Fruit fly (Drosophila melanogaster) whole organism, embryonic: ENCODE measurements around the gene neb.

Source experiments
- Atf6 ChIP-seq: fragments of 200-800 bp; sonication (Bioruptor generic); IDR thresholded peaks from 2 replicates; pipeline ENCODE4 v1.3.6; 2022; ENCODE audit warnings: missing biosample characterization, missing genetic modification characterization
- CG10274 ChIP-seq: fragments of 200-800 bp; sonication (Bioruptor generic); optimal IDR thresholded peaks from 3 replicates; lab custom pipeline; 2017; ENCODE audit warnings: missing biosample characterization, mild to moderate bottlenecking, missing genetic modification characterization
- CG10366 ChIP-seq: fragments of 200-800 bp; sonication (Bioruptor generic); IDR thresholded peaks from 2 replicates; pipeline ENCODE4 v1.3.6; 2022; ENCODE audit warnings: missing biosample characterization, missing genetic modification characterization
- CG11723 ChIP-seq: fragments of 200-800 bp; sonication (Bioruptor generic); optimal IDR thresholded peaks from 2 replicates; lab custom pipeline; 2017; ENCODE audit warnings: missing biosample characterization, mild to moderate bottlenecking, missing genetic modification characterization
- CG12391 ChIP-seq: fragments of 200-800 bp; sonication (Bioruptor generic); optimal IDR thresholded peaks from 3 replicates; lab custom pipeline; 2018; ENCODE audit warnings: missing biosample characterization, mild to moderate bottlenecking, missing genetic modification characterization, moderate library complexity
- CG16813 ChIP-seq: fragments of 200-800 bp; sonication (Bioruptor generic); IDR thresholded peaks from 3 replicates; pipeline ENCODE4 v1.3.6; 2022; ENCODE audit warnings: missing biosample characterization, missing genetic modification characterization; ENCODE audit not compliant: partially characterized antibody
- CG17568 ChIP-seq: fragments of 200-800 bp; sonication (Bioruptor generic); optimal IDR thresholded peaks from 2 replicates; lab custom pipeline; 2018; ENCODE audit warnings: missing biosample characterization, mild to moderate bottlenecking, missing genetic modification characterization, moderate library complexity
- CG18619 ChIP-seq: fragments of 200-800 bp; sonication (Bioruptor generic); optimal IDR thresholded peaks from 3 replicates; lab custom pipeline; 2017; ENCODE audit warnings: missing biosample characterization, mild to moderate bottlenecking, missing genetic modification characterization
- CG18764 ChIP-seq: fragments of 200-800 bp; sonication (Bioruptor generic); optimal IDR thresholded peaks from 3 replicates; lab custom pipeline; 2016; ENCODE audit warnings: missing biosample characterization, missing genetic modification characterization
- CG2116 ChIP-seq: fragments of 200-800 bp; sonication (Bioruptor generic); optimal IDR thresholded peaks from 3 replicates; lab custom pipeline; 2018; ENCODE audit warnings: missing biosample characterization, mild to moderate bottlenecking, missing genetic modification characterization
- CG2120 ChIP-seq: fragments of 200-800 bp; sonication (Bioruptor generic); optimal IDR thresholded peaks from 3 replicates; lab custom pipeline; 2016; ENCODE audit warnings: missing biosample characterization, missing genetic modification characterization
- CG2889 ChIP-seq: fragments of 200-800 bp; sonication (Bioruptor generic); IDR thresholded peaks from 3 replicates; pipeline ENCODE4 v1.3.6; 2022; ENCODE audit warnings: missing biosample characterization, missing genetic modification characterization
- CG31388 ChIP-seq: fragments of 200-800 bp; sonication (Bioruptor generic); optimal IDR thresholded peaks from 2 replicates; lab custom pipeline; 2016; ENCODE audit warnings: missing biosample characterization, missing genetic modification characterization
- CG32772 ChIP-seq: fragments of 200-800 bp; sonication (Bioruptor generic); IDR thresholded peaks from 2 replicates; pipeline ENCODE4 v1.3.6; 2022; ENCODE audit warnings: missing biosample characterization, missing genetic modification characterization
- CG43689 ChIP-seq: fragments of 200-800 bp; sonication (Bioruptor generic); IDR thresholded peaks from 2 replicates; pipeline ENCODE4 v1.3.6; 2022; ENCODE audit warnings: missing biosample characterization, missing genetic modification characterization
- CG4730 ChIP-seq: fragments of 200-800 bp; sonication (Bioruptor generic); IDR thresholded peaks from 2 replicates; pipeline ENCODE4 v1.3.6; 2022; ENCODE audit warnings: missing biosample characterization, missing genetic modification characterization
- CG4854 ChIP-seq: fragments of 200-800 bp; sonication (Bioruptor generic); optimal IDR thresholded peaks from 2 replicates; lab custom pipeline; 2016; ENCODE audit warnings: missing biosample characterization, missing genetic modification characterization, inconsistent platforms
- CG6254 ChIP-seq: fragments of 200-800 bp; sonication (Bioruptor generic); optimal IDR thresholded peaks from 3 replicates; lab custom pipeline; 2017; ENCODE audit warnings: mild to moderate bottlenecking, missing biosample characterization, missing genetic modification reagents, missing genetic modification characterization
- CG6683 ChIP-seq: fragments of 200-800 bp; sonication (Bioruptor generic); optimal IDR thresholded peaks from 2 replicates; lab custom pipeline; 2017; ENCODE audit warnings: missing biosample characterization, mild to moderate bottlenecking, missing genetic modification characterization, missing genetic modification reagents
- CG7556 ChIP-seq: fragments of 200-800 bp; sonication (Bioruptor generic); optimal IDR thresholded peaks from 2 replicates; lab custom pipeline; 2017; ENCODE audit warnings: missing biosample characterization, mild to moderate bottlenecking, missing genetic modification characterization
- CG8290 ChIP-seq, 3 experiments: fragments of 200-800 bp; sonication (Bioruptor generic); optimal IDR thresholded peaks; 2 replicates each; lab custom pipeline; 2016 to 2019; ENCODE audit warnings: missing biosample characterization in 3 of 3, missing genetic modification characterization in 3 of 3, mild to moderate bottlenecking in 2 of 3, moderate library complexity in 1 of 3
- Doc2 ChIP-seq: fragments of 200-800 bp; sonication (Bioruptor generic); IDR thresholded peaks from 2 replicates; pipeline ENCODE4 v1.3.6; 2022; ENCODE audit warnings: missing biosample characterization, missing genetic modification characterization
- Eip74EF ChIP-seq, 2 experiments: fragments of 200-800 bp in 1 of 2; fragments of >200 bp in 1 of 2; sonication (Bioruptor generic) in 1 of 2; optimal IDR thresholded peaks; 2 replicates each; lab custom pipeline; 2017 to 2019; ENCODE audit warnings: missing biosample characterization in 2 of 2, missing genetic modification characterization in 2 of 2, mild to moderate bottlenecking in 1 of 2, moderate library complexity in 1 of 2
- H15 ChIP-seq: fragments of 200-800 bp; sonication (Bioruptor generic); IDR thresholded peaks from 3 replicates; pipeline ENCODE4 v1.3.6; 2022; ENCODE audit warnings: missing biosample characterization, missing genetic modification characterization
- HHEX ChIP-seq: fragments of 200-800 bp; sonication (Bioruptor generic); optimal IDR thresholded peaks from 3 replicates; lab custom pipeline; 2017; ENCODE audit warnings: missing biosample characterization, mild to moderate bottlenecking, missing genetic modification characterization, missing genetic modification reagents
- HLH54F ChIP-seq: fragments of 200-800 bp; sonication (Bioruptor generic); optimal IDR thresholded peaks from 3 replicates; lab custom pipeline; 2016; ENCODE audit warnings: missing biosample characterization, missing genetic modification characterization
- HmgD ChIP-seq: fragments of 200-800 bp; sonication (Bioruptor generic); optimal IDR thresholded peaks from 3 replicates; lab custom pipeline; 2016; ENCODE audit warnings: missing biosample characterization, missing genetic modification characterization
- Hmx ChIP-seq: fragments of 200-800 bp; sonication (Bioruptor generic); optimal IDR thresholded peaks from 2 replicates; lab custom pipeline; 2016; ENCODE audit warnings: missing biosample characterization, missing genetic modification characterization
- Mrtf ChIP-seq: fragments of 200-800 bp; sonication (Bioruptor generic); IDR thresholded peaks from 3 replicates; pipeline ENCODE4 v1.3.6; 2022; ENCODE audit warnings: missing biosample characterization, missing genetic modification characterization
- NC2β ChIP-seq: fragments of 200-800 bp; sonication (Bioruptor generic); optimal IDR thresholded peaks from 2 replicates; lab custom pipeline; 2016; ENCODE audit warnings: missing biosample characterization, missing genetic modification characterization
- NfI ChIP-seq: fragments of 200-800 bp; sonication (Bioruptor generic); optimal IDR thresholded peaks from 3 replicates; lab custom pipeline; 2018; ENCODE audit warnings: missing biosample characterization, mild to moderate bottlenecking, missing genetic modification characterization, moderate library complexity
- Rx ChIP-seq: fragments of 200-800 bp; sonication (Bioruptor generic); IDR thresholded peaks from 2 replicates; pipeline ENCODE4 v1.3.6; 2022; ENCODE audit warnings: missing biosample characterization, missing genetic modification characterization
- Scr ChIP-seq: fragments of 200-800 bp; sonication (Bioruptor generic); IDR thresholded peaks from 2 replicates; pipeline ENCODE4 v1.3.6; 2022; ENCODE audit warnings: missing biosample characterization, missing genetic modification characterization; ENCODE audit not compliant: partially characterized antibody
- Stat92E ChIP-seq, 3 experiments: fragments of >200 bp in 2 of 3; fragments of 200-800 bp in 1 of 3; sonication (Bioruptor generic) in 1 of 3; optimal IDR thresholded peaks; 2 replicates each; lab custom pipeline; 2017 to 2019; ENCODE audit warnings: missing biosample characterization in 3 of 3, missing genetic modification characterization in 3 of 3, mild to moderate bottlenecking in 1 of 3, moderate library complexity in 1 of 3
- crp ChIP-seq, 2 experiments: fragments of 200-800 bp; sonication (Bioruptor generic); optimal IDR thresholded peaks; 2 replicates in 1 of 2; 3 replicates in 1 of 2; lab custom pipeline; 2017; ENCODE audit warnings: missing biosample characterization in 2 of 2, missing genetic modification characterization in 2 of 2, mild to moderate bottlenecking in 1 of 2, moderate library complexity in 1 of 2
- danr ChIP-seq: fragments of 200-800 bp; sonication (Bioruptor generic); IDR thresholded peaks from 2 replicates; pipeline ENCODE4 v1.3.6; 2022; ENCODE audit warnings: missing biosample characterization, missing genetic modification characterization
- dm ChIP-seq: fragments of 200-800 bp; sonication (Bioruptor generic); optimal IDR thresholded peaks from 3 replicates; lab custom pipeline; 2016; ENCODE audit warnings: missing biosample characterization, missing genetic modification characterization
- gem ChIP-seq: fragments of 200-800 bp; sonication (Bioruptor generic); optimal IDR thresholded peaks from 2 replicates; lab custom pipeline; 2019; ENCODE audit warnings: missing biosample characterization, mild to moderate bottlenecking, missing genetic modification characterization, moderate library complexity
- hkb ChIP-seq, 2 experiments: fragments of 200-800 bp in 1 of 2; fragments of >200 bp in 1 of 2; sonication (Bioruptor generic) in 1 of 2; IDR thresholded peaks in 1 of 2; optimal IDR thresholded peaks in 1 of 2; 2 replicates each; pipeline versions ENCODE4 v1.3.6 to Lab custom; 2017 to 2022; ENCODE audit warnings: missing biosample characterization in 1 of 2, missing genetic modification characterization in 1 of 2
- klu ChIP-seq: fragments of 200-800 bp; sonication (Bioruptor generic); IDR thresholded peaks from 2 replicates; pipeline ENCODE4 v1.3.6; 2022; ENCODE audit warnings: missing biosample characterization, missing genetic modification characterization
- nerfin-2 ChIP-seq: fragments of 200-800 bp; sonication (Bioruptor generic); IDR thresholded peaks from 2 replicates; pipeline ENCODE4 v1.3.6; 2022; ENCODE audit warnings: missing biosample characterization, missing genetic modification characterization; ENCODE audit not compliant: partially characterized antibody
- odd ChIP-seq: fragments of 200-800 bp; sonication (Bioruptor generic); optimal IDR thresholded peaks from 2 replicates; lab custom pipeline; 2017; ENCODE audit warnings: missing biosample characterization, mild to moderate bottlenecking, missing genetic modification characterization
- repo ChIP-seq: fragments of 200-800 bp; sonication (Bioruptor generic); optimal IDR thresholded peaks from 2 replicates; lab custom pipeline; 2016; ENCODE audit warnings: missing biosample characterization, missing genetic modification characterization
- slp2 ChIP-seq: fragments of 200-800 bp; sonication (Bioruptor generic); optimal IDR thresholded peaks from 2 replicates; lab custom pipeline; 2016; ENCODE audit warnings: missing biosample characterization, missing genetic modification characterization
- ttk ChIP-seq: fragments of 200-800 bp; sonication (Bioruptor generic); IDR thresholded peaks from 2 replicates; pipeline ENCODE4 v2.1.2; 2022; ENCODE audit warnings: missing biosample characterization, missing genetic modification characterization
- vvl ChIP-seq: fragments of 200-800 bp; sonication (Bioruptor generic); IDR thresholded peaks from 2 replicates; pipeline ENCODE4 v1.3.6; 2022; ENCODE audit warnings: missing biosample characterization, missing genetic modification characterization
- wek ChIP-seq: fragments of 200-800 bp; sonication (Bioruptor generic); optimal IDR thresholded peaks from 3 replicates; lab custom pipeline; 2018; ENCODE audit warnings: missing biosample characterization, mild to moderate bottlenecking, missing genetic modification characterization, moderate library complexity
- zfh1 ChIP-seq: fragments of 200-800 bp; sonication (Bioruptor generic); IDR thresholded peaks from 3 replicates; pipeline ENCODE4 v1.3.6; 2022; ENCODE audit warnings: missing biosample characterization, missing genetic modification characterization

neb gene

DNA sequence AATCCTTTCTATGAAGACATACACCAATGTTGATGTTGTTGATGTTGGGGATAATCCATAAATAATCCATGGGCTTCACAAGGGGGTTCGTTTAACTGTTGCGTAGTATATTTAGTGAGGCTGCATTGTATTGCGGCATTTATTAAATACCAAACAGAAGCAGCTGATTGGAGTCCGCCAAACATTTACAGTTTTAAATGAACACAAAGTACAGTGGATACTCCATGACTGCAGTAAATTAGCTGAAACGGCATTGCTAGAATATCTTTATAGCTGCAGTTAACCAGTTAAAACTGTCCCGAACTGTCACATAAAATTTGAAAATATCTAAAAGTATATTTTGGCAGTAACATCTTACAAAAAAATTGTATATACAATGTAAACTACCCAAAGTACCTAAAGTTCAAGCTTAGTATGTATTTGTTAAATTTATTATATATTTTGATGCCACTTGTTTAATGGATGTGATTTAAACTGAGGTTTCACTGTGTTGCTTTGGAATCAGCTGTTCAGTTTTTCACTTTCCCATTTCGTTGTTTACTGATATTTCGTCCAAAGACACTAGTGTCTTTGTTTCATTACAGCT is 15.6 kb downstream of the neb start, which contains the start of the genes CG10747 and Pyroxd1 (continued):
- TF ChIP-seq Scr (GFP tag; lab: Robert Waterston, UW) (peak; percentile 25; the same call in 1 of the 2 replicates), CG12391 (tag; lab: Kevin White, UChicago) (peak; percentile 98), CG18764 (GFP tag; lab: Kevin White, UChicago) (peak; percentile 91), CG17568 (GFP tag; lab: Kevin White, UChicago) (peak; percentile 96), CG10366 (peak; percentile 95), CG4854 (GFP tag; lab: Kevin White, UChicago) (peak; percentile 94), CG2116 (GFP tag; lab: Kevin White, UChicago) (peak; percentile 84), crp (GFP tag; optimal IDR thresholded peaks at IDR 0.05; lab: Kevin White, UChicago) (peak; percentile 88 to 96), CG4730 (peak; percentile 90), CG18619 (GFP tag; lab: Kevin White, UChicago) (peak; percentile 97), odd (peak; percentile 97), wek (GFP tag; lab: Kevin White, UChicago) (peak; percentile 82), repo (GFP tag; lab: Kevin White, UChicago) (peak; percentile 78), ttk (GFP tag; lab: Robert Waterston, UW) (peak; percentile 94), CG43689 (GFP tag; lab: Robert Waterston, UW) (peak; percentile 80), HmgD (GFP tag; lab: Kevin White, UChicago) (peak; percentile 89), Mrtf (GFP tag; lab: Robert Waterston, UW) (peak; percentile 95), Doc2 (GFP tag; lab: Robert Waterston, UW) (peak; percentile 86), CG11723 (GFP tag; lab: Kevin White, UChicago) (peak; percentile 94), Atf6 (GFP tag; lab: Robert Waterston, UW) (peak; percentile 97), klu (GFP tag; lab: Robert Waterston, UW) (peak; percentile 95), Stat92E (GFP tag; optimal IDR thresholded peaks at IDR 0.05; lab: Kevin White, UChicago) (peak in 1 of 3 experiments; percentile 83), zfh1 (GFP tag; lab: Robert Waterston, UW) (peak; percentile 94), danr (GFP tag; lab: Robert Waterston, UW) (peak; percentile 93), slp2 (GFP tag; lab: Kevin White, UChicago) (peak; percentile 89), HHEX (peak; percentile 94), CG2120 (peak; percentile 99), CG7556 (GFP tag; lab: Kevin White, UChicago) (peak; percentile 97), CG6683 (GFP tag; lab: Kevin White, UChicago) (peak; percentile 89), NC2β (GFP tag; lab: Kevin White, UChicago) (peak; percentile 85), vvl (peak; percentile 96), gem (tag; lab: Kevin White, UChicago) (peak; percentile 98), CG6254 (GFP tag; lab: Kevin White, UChicago) (peak; percentile 86), dm (peak; percentile 82), CG16813 (GFP tag; lab: Robert Waterston, UW) (no peak), CG2889 (GFP tag; lab: Robert Waterston, UW) (peak; percentile 92), nerfin-2 (GFP tag; lab: Robert Waterston, UW) (no peak), Hmx (GFP tag; lab: Kevin White, UChicago) (peak; percentile 94), CG31388 (GFP tag; lab: Kevin White, UChicago) (peak; percentile 93), HLH54F (GFP tag; lab: Kevin White, UChicago) (peak; percentile 97), CG10274 (GFP tag; lab: Kevin White, UChicago) (peak; percentile 85), CG8290 (GFP tag; optimal IDR thresholded peaks at IDR 0.05; lab: Kevin White, UChicago) (peak; percentile 83), CG8290 (tag; optimal IDR thresholded peaks at IDR 0.05; lab: Kevin White, UChicago) (peak; percentile 86 to 96), H15 (GFP tag; lab: Robert Waterston, UW) (peak; percentile 89), NfI (GFP tag; lab: Kevin White, UChicago) (peak; percentile 97), hkb (optimal IDR thresholded peaks at IDR 0.05; lab: Kevin White, UChicago) (no peak), hkb (GFP tag; IDR thresholded peaks at IDR 0.05; lab: Robert Waterston, UW) (peak; percentile 96), CG32772 (GFP tag; lab: Robert Waterston, UW) (peak; percentile 93), Eip74EF (GFP tag; optimal IDR thresholded peaks at IDR 0.05; lab: Kevin White, UChicago) (peak in 1 of 2 experiments; percentile 95), Rx (GFP tag; lab: Robert Waterston, UW) (peak; percentile 87)
